Worm (Caenorhabditis elegans): Measurements from ENCODE around the gene grsp-2.
A peak's percentile ranks its signal among the peaks of the same experiment; 100 is the strongest.

Gene grsp-2

ce11 chrIV:8794895-8795665 lies 21.0 kb upstream of the grsp-2 start (continued):
- TF ChIP-seq alr-1 (tag; optimal IDR thresholded peaks at IDR 0.05; ENCODE audit: borderline replicate concordance) (no peak), ceh-82 (tag; optimal IDR thresholded peaks at IDR 0.05) (peak in 2 of 3 experiments; percentile 11 to 50), fkh-8 (tag; optimal IDR thresholded peaks at IDR 0.05) (peak; percentile 55)

DNA sequence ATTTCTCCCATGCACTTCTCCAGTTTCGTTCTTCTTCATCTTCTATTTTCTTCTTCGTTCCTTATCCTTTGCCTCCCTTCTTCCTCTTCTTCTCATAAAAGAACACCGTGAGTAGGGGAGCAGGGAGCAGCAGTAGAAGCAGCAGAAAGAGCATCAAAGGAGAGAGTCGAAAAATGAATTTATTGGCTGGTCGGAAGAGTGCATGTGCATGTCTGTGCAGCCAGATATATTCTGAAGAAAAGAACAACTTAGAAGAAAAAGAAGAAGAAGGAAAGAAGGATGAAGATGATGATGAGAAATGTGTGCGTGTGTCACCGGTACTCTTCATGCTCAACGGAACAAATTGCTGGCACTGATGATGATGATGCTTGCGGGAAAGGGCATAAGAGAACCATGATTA lies 19.9 kb upstream of the grsp-2 start:
- TF ChIP-seq mep-1 (tag; optimal IDR thresholded peaks at IDR 0.05) (no peak), elt-3 (tag; optimal IDR thresholded peaks at IDR 0.05) (no peak), nhr-20 (tag; optimal IDR thresholded peaks at IDR 0.05) (no peak), tlp-1 (tag; optimal IDR thresholded peaks at IDR 0.05) (no peak), rnt-1 (tag; optimal IDR thresholded peaks at IDR 0.05) (no peak), fkh-10 (GFP tag; optimal IDR thresholded peaks at IDR 0.05) (peak; percentile 39), C34B4.2 (tag; optimal IDR thresholded peaks at IDR 0.05) (no peak), lin-14 (GFP tag; optimal IDR thresholded peaks at IDR 0.05) (peak; percentile 62), ceh-82 (tag; optimal IDR thresholded peaks at IDR 0.05) (peak in 1 of 3 experiments; percentile 9), zip-4 (GFP tag; optimal IDR thresholded peaks at IDR 0.05) (no peak), xbp-1 (tag; optimal IDR thresholded peaks at IDR 0.05) (no peak), zag-1 (tag; optimal IDR thresholded peaks at IDR 0.05) (no peak), ceh-63 (GFP tag; optimal IDR thresholded peaks at IDR 0.05) (no peak), nhr-19 (GFP tag; conservative IDR thresholded peaks at IDR 0.05) (no peak), vab-15 (tag; optimal IDR thresholded peaks at IDR 0.05) (no peak), nhr-28 (tag; optimal IDR thresholded peaks at IDR 0.05) (no peak), fkh-8 (tag; optimal IDR thresholded peaks at IDR 0.05) (no peak), unc-30 (tag; optimal IDR thresholded peaks at IDR 0.05) (no peak), lin-39 (tag; optimal IDR thresholded peaks at IDR 0.05) (no peak)

DNA sequence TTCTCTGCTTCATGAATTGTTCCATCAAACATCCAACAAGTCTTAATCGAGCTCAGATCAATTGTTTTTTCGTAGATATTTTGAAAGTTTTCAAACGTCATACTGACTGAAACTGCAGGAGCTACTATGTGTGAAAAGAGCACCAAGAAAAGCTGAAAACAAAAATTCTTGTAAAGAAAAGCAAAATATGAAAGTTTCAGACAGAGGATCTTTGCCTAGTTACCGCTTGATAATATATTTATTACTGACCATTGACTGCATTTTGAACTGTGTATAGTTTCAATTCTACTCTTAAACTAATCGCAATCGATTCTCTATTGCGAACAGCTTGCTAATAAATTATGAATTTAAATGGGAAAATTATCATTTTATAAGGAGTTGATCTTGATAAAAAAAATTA lies 17.9 kb upstream of the grsp-2 start, which contains the start of gene clec-182:
TSS of gene clec-182 (minus strand) at position 101 of the 400 bp plus-strand sequence.
- TF ChIP-seq pag-3 (tag; optimal IDR thresholded peaks at IDR 0.05; ENCODE audit: borderline replicate concordance, insufficient read depth) (no peak), nhr-77 (tag; optimal IDR thresholded peaks at IDR 0.05) (no peak), ceh-88 (GFP tag; IDR thresholded peaks at IDR 0.05) (no peak), lin-14 (GFP tag; optimal IDR thresholded peaks at IDR 0.05) (no peak), nhr-71 (tag; optimal IDR thresholded peaks at IDR 0.05) (no peak), vab-15 (tag; optimal IDR thresholded peaks at IDR 0.05) (no peak), ztf-11 (tag; optimal IDR thresholded peaks at IDR 0.05) (no peak), sup-37 (GFP tag; optimal IDR thresholded peaks at IDR 0.05) (no peak), lin-35 (GFP tag; optimal IDR thresholded peaks at IDR 0.05) (no peak), hlh-17 (GFP tag; optimal IDR thresholded peaks at IDR 0.05; ENCODE audit: borderline replicate concordance) (no peak), C04F5.9 (tag; optimal IDR thresholded peaks at IDR 0.05) (no peak), nhr-76 (tag; optimal IDR thresholded peaks at IDR 0.05) (no peak), skn-1 (tag; optimal IDR thresholded peaks at IDR 0.05) (no peak), fkh-4 (tag; optimal IDR thresholded peaks at IDR 0.05; ENCODE audit: borderline replicate concordance) (no peak), elt-2 (tag; optimal IDR thresholded peaks at IDR 0.05) (no peak)

DNA sequence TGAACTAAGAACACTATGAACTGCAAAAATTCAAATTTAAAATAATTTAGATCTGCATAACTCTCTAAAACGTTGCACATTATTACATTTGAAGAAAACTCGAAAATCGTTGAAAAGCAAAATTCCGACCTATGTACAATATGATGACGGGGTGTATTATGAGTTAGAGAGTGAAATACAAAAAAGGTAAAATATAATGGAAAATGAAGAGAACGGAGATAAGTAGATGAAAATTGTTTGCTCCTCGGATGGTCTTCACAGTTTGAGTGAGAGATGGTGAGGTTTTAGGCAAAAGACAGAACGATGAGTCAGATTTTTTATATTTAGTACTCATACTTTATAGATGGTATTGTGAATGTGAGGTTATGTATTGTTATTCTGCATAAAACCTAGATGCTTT lies 8.8 kb upstream of the grsp-2 start:
- TF ChIP-seq xbp-1 (tag; optimal IDR thresholded peaks at IDR 0.05) (no peak), pax-3 (tag; optimal IDR thresholded peaks at IDR 0.05) (no peak), nhr-77 (tag; optimal IDR thresholded peaks at IDR 0.05) (peak; percentile 4), ceh-82 (tag; optimal IDR thresholded peaks at IDR 0.05) (no peak), jun-1 (tag; optimal IDR thresholded peaks at IDR 0.05) (no peak), snpc-4 (tag; optimal IDR thresholded peaks at IDR 0.05) (no peak), nhr-237 (tag; optimal IDR thresholded peaks at IDR 0.05) (no peak)

Measured in whole organism, L1 larva.